Worm (Caenorhabditis elegans) whole organism, midembryonic: ENCODE data around the gene srx-39.

Source experiments
- flt-1 ChIP-seq: fragments of 200-800 bp; sonication (Bioruptor generic); IDR thresholded peaks from 2 replicates; pipeline ENCODE4 v1.3.6; 2022; ENCODE audit warnings: missing genetic modification characterization, missing compliant biosample characterization
- ref-1 ChIP-seq: fragments of 200-800 bp; sonication (Bioruptor generic); conservative IDR thresholded peaks from 2 replicates; pipeline ENCODE4 v1.3.6; 2022; ENCODE audit warnings: missing genetic modification reagents, missing genetic modification characterization, missing compliant biosample characterization
- ztf-23 ChIP-seq: fragments of 200-800 bp; sonication (Bioruptor generic); IDR thresholded peaks from 2 replicates; pipeline ENCODE4 v1.3.6; 2022; ENCODE audit warnings: missing genetic modification reagents, missing genetic modification characterization, missing compliant biosample characterization

DNA sequence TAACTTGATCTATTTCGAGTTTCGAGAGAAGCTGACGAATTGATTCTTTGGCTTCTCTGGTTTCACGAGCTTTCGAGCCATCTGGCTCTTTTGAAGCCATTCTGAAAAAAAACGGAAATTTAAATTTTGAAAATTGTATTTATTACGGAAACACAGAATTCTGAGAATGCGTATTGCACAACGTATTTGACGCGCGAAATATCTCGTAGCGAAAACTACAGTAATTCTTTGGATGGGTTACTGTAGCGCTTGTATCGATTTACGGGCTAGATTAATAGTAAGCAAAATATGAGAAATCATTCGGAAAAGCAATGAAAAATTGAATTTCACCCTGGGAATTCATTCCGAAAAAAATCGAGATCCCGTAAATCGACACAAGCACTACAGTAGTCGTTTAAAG, 43.9 kb downstream of the srx-39 start, which contains the start of gene C04F5.8:
- TF ChIP-seq ref-1 (no peak), flt-1 (GFP tag; lab: Robert Waterston, UW) (no peak), ztf-23 (GFP tag; lab: Robert Waterston, UW) (no peak)
